Worm (Caenorhabditis elegans): ENCODE results near the gene vps-24.
A peak's percentile ranks its signal among the peaks of the same experiment; 100 is the strongest.

Gene vps-24

DNA sequence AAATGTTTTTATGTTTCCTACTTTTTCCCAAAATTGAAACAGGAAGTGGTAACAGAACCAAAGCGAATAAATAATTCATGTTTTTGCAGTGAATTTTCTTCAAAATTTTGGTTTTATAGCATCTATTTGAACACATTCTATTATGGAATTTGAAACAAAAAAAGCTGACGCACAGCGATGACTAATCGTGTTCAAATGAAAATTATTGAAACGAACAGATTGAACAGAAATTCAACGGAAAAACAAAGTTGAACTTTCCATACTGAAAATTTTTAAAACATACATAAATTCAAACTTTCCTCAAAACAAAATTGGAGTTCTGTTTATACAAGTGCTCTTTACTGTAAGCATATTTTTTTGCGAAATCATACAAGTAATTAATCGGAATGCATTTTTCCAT is 18.2 kb downstream of the vps-24 start, which contains the start of gene F59A6.12:
TSS of gene F59A6.12 (minus strand) at position 101 of the 400 bp plus-strand sequence.
- TF ChIP-seq nhr-237 (tag; optimal IDR thresholded peaks at IDR 0.05) (no peak), aly-2 (tag; optimal IDR thresholded peaks at IDR 0.05) (no peak), unc-62 (GFP tag; optimal IDR thresholded peaks at IDR 0.05) (no peak), pha-4 (tag; optimal IDR thresholded peaks at IDR 0.05) (no peak), nhr-11 (tag; optimal IDR thresholded peaks at IDR 0.05) (no peak), lin-39 (tag; optimal IDR thresholded peaks at IDR 0.05) (no peak), elt-1 (tag; optimal IDR thresholded peaks at IDR 0.05) (no peak), snpc-4 (tag; optimal IDR thresholded peaks at IDR 0.05) (no peak), nhr-77 (tag; optimal IDR thresholded peaks at IDR 0.05) (no peak), mml-1 (tag; optimal IDR thresholded peaks at IDR 0.05) (no peak), nhr-76 (tag; optimal IDR thresholded peaks at IDR 0.05) (no peak), ztf-11 (tag; optimal IDR thresholded peaks at IDR 0.05) (no peak), jun-1 (tag; optimal IDR thresholded peaks at IDR 0.05) (no peak), elt-2 (tag; optimal IDR thresholded peaks at IDR 0.05) (no peak), daf-12 (tag; optimal IDR thresholded peaks at IDR 0.05) (no peak), nhr-28 (tag; optimal IDR thresholded peaks at IDR 0.05) (no peak), pqm-1 (tag; optimal IDR thresholded peaks at IDR 0.05) (no peak), nhr-23 (tag; optimal IDR thresholded peaks at IDR 0.05) (no peak), egl-27 (tag; optimal IDR thresholded peaks at IDR 0.05) (no peak), mdl-1 (tag; optimal IDR thresholded peaks at IDR 0.05) (no peak)

DNA sequence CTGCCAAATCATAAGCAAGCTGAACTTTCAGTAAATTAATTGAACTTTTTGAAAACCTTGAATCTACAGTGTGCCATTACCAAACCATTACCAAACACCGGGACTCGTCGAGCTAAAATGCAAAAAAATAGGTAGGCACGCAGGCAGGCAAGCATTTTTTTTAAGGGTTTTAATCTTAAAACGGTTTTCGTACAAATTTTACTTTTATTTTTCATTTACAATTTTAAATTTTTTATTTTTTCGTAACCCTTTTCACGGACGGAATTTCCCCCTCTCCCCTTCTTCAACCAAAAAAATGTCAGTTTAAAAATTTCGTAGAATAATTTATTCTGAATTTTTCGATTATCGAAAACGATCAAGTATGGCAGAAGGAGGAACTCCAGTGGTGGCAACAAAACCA is 20.6 kb downstream of the vps-24 start, which contains the start of gene F59A6.2:
TSS of gene F59A6.2 (plus strand) at position 301 of the 400 bp plus-strand sequence.
- TF ChIP-seq nfya-1 (tag; optimal IDR thresholded peaks at IDR 0.05; ENCODE audit: insufficient read depth) (no peak), nhr-11 (tag; optimal IDR thresholded peaks at IDR 0.05) (no peak), fkh-10 (GFP tag; optimal IDR thresholded peaks at IDR 0.05) (no peak), pha-4 (tag; optimal IDR thresholded peaks at IDR 0.05) (no peak), tbx-2 (tag; optimal IDR thresholded peaks at IDR 0.05) (no peak), lsy-12 (tag; optimal IDR thresholded peaks at IDR 0.05) (no peak)

DNA sequence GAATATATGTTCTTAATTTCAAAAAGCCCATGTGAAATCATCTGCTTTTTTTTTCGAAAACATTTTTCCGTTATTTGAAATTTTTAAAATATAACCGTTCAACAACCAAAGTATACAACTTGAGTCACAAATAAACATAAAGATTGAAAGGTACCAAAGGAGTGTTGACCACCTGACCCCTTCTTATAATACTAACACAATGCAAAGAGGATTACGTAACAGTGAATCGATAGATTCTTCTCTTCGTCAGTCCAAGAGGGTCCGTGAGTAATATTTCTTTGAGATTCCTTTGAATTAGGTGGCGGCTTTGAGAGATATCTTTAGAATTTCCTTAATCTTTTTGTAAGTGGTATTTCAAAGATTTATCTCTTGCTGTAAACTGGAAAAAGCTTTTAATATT is 22.3 kb downstream of the vps-24 start:
- TF ChIP-seq elt-3 (tag; optimal IDR thresholded peaks at IDR 0.05) (no peak), ZK546.5 (tag; optimal IDR thresholded peaks at IDR 0.05) (no peak), zag-1 (tag; optimal IDR thresholded peaks at IDR 0.05) (no peak), nhr-67 (tag; optimal IDR thresholded peaks at IDR 0.05) (no peak)

DNA sequence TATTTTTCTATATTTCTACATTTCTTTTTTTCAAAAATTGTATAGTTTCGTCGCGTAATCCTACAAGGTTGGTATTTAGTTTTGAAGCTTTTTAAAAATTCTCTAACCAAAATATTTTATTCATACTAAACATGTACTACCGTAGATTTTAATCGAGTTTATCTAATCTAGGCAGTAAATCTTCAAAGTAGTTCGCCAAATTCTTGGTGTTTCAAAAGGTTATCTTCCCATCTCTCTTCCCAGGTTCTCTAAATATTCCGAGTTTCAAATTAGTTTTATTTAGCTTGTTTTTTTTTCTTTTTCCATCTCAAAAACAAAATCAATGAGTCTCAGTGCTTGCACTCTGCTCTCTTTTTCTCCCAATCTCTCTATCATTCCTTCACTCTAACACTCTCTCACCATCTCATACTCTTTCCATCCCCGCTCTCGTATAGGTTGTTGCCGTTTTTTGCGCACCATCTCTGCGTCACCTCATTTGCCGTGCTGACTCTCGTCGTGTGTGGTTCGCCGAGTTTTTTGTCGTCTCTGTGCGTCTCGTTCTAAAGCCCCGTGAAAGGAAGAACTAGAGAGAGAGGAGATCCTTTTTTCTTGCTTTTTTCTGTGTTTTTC is 23.3 kb downstream of the vps-24 start:
- no peak for TF ChIP-seq zag-1 (tag; optimal IDR thresholded peaks at IDR 0.05)
- no peak for TF ChIP-seq ztf-11 (tag; optimal IDR thresholded peaks at IDR 0.05)
- no peak for TF ChIP-seq tbx-2 (tag; optimal IDR thresholded peaks at IDR 0.05)
- TF ChIP-seq nhr-23 (tag; optimal IDR thresholded peaks at IDR 0.05), result peak; percentile 60
- TF ChIP-seq sea-2 (GFP tag; optimal IDR thresholded peaks at IDR 0.05), result peak; percentile 22
- peak; percentile 58 for TF ChIP-seq ceh-28 (tag; optimal IDR thresholded peaks at IDR 0.05)
- TF ChIP-seq fkh-2 (tag; optimal IDR thresholded peaks at IDR 0.05), result peak; percentile 6
- TF ChIP-seq nhr-76 (tag; optimal IDR thresholded peaks at IDR 0.05), result no peak
- peak; percentile 38 for TF ChIP-seq skn-1 (tag; optimal IDR thresholded peaks at IDR 0.05)
- TF ChIP-seq aly-2 (tag; optimal IDR thresholded peaks at IDR 0.05), result no peak
- TF ChIP-seq pqm-1 (tag; optimal IDR thresholded peaks at IDR 0.05), result no peak
- peak; percentile 43 for TF ChIP-seq lin-39 (tag; optimal IDR thresholded peaks at IDR 0.05)
- peak; percentile 57 for TF ChIP-seq ztf-4 (tag; optimal IDR thresholded peaks at IDR 0.05)
- peak; percentile 36 for TF ChIP-seq jun-1 (tag; optimal IDR thresholded peaks at IDR 0.05)
- TF ChIP-seq pha-4 (tag; optimal IDR thresholded peaks at IDR 0.05), result peak; percentile 43
- no peak for TF ChIP-seq ZK546.5 (tag; optimal IDR thresholded peaks at IDR 0.05)
- peak; percentile 93 for TF ChIP-seq elt-2 (tag; optimal IDR thresholded peaks at IDR 0.05)
- peak; percentile 44 for TF ChIP-seq snpc-4 (tag; optimal IDR thresholded peaks at IDR 0.05)
- TF ChIP-seq nfya-1 (tag; optimal IDR thresholded peaks at IDR 0.05; ENCODE audit: insufficient read depth), result peak; percentile 89
- no peak for TF ChIP-seq mdl-1 (tag; optimal IDR thresholded peaks at IDR 0.05)
- TF ChIP-seq eor-1 (tag; optimal IDR thresholded peaks at IDR 0.05), result no peak
- no peak for TF ChIP-seq ceh-9 (tag; optimal IDR thresholded peaks at IDR 0.05)
- TF ChIP-seq hmg-11 (tag; optimal IDR thresholded peaks at IDR 0.05), result peak; percentile 94
- peak; percentile 42 for TF ChIP-seq egl-5 (tag; optimal IDR thresholded peaks at IDR 0.05)
- TF ChIP-seq lin-15B (tag; optimal IDR thresholded peaks at IDR 0.05), result peak; percentile 56
- TF ChIP-seq nhr-43 (tag; optimal IDR thresholded peaks at IDR 0.05; ENCODE audit: poor library complexity, severe bottlenecking), result peak; percentile 15
- TF ChIP-seq nhr-11 (tag; optimal IDR thresholded peaks at IDR 0.05), result no peak
- peak; percentile 46 for TF ChIP-seq unc-62 (GFP tag; optimal IDR thresholded peaks at IDR 0.05)
- TF ChIP-seq elt-3 (tag; optimal IDR thresholded peaks at IDR 0.05), result no peak
- TF ChIP-seq lsy-12 (tag; optimal IDR thresholded peaks at IDR 0.05), result no peak
- TF ChIP-seq elt-1 (tag; optimal IDR thresholded peaks at IDR 0.05), result peak; percentile 90
- TF ChIP-seq unc-39 (tag; optimal IDR thresholded peaks at IDR 0.05), result no peak
- no peak for TF ChIP-seq nhr-237 (tag; optimal IDR thresholded peaks at IDR 0.05)
- TF ChIP-seq nhr-25 (tag; optimal IDR thresholded peaks at IDR 0.05), result peak; percentile 15
- TF ChIP-seq nhr-28 (tag; optimal IDR thresholded peaks at IDR 0.05), result no peak
- TF ChIP-seq mml-1 (tag; optimal IDR thresholded peaks at IDR 0.05), result no peak
- peak; percentile 22 for TF ChIP-seq R02D3.7 (tag; optimal IDR thresholded peaks at IDR 0.05)
